Fruit fly (Drosophila melanogaster): Measurements from ENCODE around the gene sn.

DNA sequence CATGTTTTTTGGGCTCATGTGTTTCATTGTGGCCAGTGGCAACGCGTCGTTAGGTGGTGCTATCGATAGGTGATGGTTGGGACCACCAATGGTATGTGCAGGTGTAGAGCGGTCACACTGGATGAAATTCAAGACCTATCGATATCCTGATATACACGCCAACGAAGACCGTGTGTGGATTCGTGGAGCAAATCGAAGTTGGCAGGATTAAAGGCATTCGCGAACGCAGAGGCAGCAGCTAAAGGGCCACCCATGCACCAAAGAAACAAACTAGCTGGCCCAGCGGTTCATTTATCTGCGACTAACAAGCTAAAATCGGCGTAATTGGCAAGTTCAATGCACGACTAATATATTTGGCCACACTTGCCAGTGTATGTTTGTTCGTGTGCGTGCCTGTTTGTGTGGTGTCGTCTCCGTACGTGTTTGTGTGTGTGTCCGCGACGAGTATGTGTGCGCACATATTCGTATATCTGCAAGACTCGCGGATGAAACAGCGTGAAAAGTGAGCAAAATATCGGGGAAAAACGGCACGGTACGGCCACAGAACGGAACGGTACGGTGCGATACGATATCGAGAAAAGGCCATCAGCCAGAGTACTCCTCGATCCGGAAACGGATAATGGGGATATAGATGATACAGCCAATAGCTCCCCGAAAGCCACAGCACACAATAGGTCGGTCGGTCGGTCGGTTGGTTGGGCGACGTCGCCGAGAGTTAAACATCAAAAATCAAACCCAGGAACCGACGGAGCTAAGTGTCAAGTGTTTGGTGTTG is 27.8 kb upstream of the sn start, which contains the start of gene Ubr3:
- TF ChIP-seq OdsH (GFP tag; optimal IDR thresholded peaks at IDR 0.05) (no peak), CG3032 (tag; optimal IDR thresholded peaks at IDR 0.05) (no peak), net (GFP tag; optimal IDR thresholded peaks at IDR 0.05) (no peak), fd59A (GFP tag; optimal IDR thresholded peaks at IDR 0.05) (no peak)
